Worm (Caenorhabditis elegans) whole organism, early embryonic: ENCODE data around the gene W06H8.2.

Experiments
- ama-1 ChIP-seq: fragments of 150-350 bp; optimal IDR thresholded peaks from 2 replicates; lab custom pipeline; 2014
- flt-1 ChIP-seq: fragments of 200-800 bp; sonication (Bioruptor generic); IDR thresholded peaks from 2 replicates; pipeline ENCODE4 v1.3.6; 2022; ENCODE audit warnings: missing genetic modification characterization, missing compliant biosample characterization
- tra-4 ChIP-seq: sonication (generic microtip); optimal IDR thresholded peaks from 2 replicates; lab custom pipeline; 2017; ENCODE audit warnings: missing genetic modification characterization, missing compliant biosample characterization

- TF ChIP-seq flt-1 (GFP tag; lab: Robert Waterston, UW) (no peak), tra-4 (tag; lab: Kevin White, UChicago) (no peak), ama-1 (no peak)
These were observed 26.3 kb downstream of the W06H8.2 start for ce11 chrV:6232886-6233285.
